Fruit fly (Drosophila melanogaster) whole organism, embryonic: Measurements from ENCODE around the gene CG31122.

Experiments
- Ada2b ChIP-seq: fragments of 200-800 bp; sonication (Bioruptor generic); IDR thresholded peaks from 2 replicates; pipeline ENCODE4 v1.3.6; 2022; ENCODE audit warnings: missing biosample characterization, missing genetic modification characterization
- CG10431 ChIP-seq: fragments of 200-800 bp; sonication (Bioruptor generic); optimal IDR thresholded peaks from 3 replicates; lab custom pipeline; 2018; ENCODE audit warnings: missing biosample characterization, mild to moderate bottlenecking, missing genetic modification characterization
- CG10979 ChIP-seq: fragments of 200-800 bp; sonication (Bioruptor generic); optimal IDR thresholded peaks from 2 replicates; lab custom pipeline; 2018; ENCODE audit warnings: missing biosample characterization, mild to moderate bottlenecking, missing genetic modification characterization, moderate library complexity
- CG11456 ChIP-seq: fragments of 200-800 bp; sonication (Bioruptor generic); IDR thresholded peaks from 3 replicates; pipeline ENCODE4 v1.3.6; 2022; ENCODE audit warnings: missing biosample characterization, missing genetic modification characterization
- CG12071 ChIP-seq: fragments of 200-800 bp; sonication (Bioruptor generic); optimal IDR thresholded peaks from 3 replicates; lab custom pipeline; 2018; ENCODE audit warnings: missing biosample characterization, mild to moderate bottlenecking, missing genetic modification characterization
- CG14014 ChIP-seq: fragments of 200-800 bp; sonication (Bioruptor generic); IDR thresholded peaks from 2 replicates; pipeline ENCODE4 v1.3.6; 2022; ENCODE audit warnings: missing biosample characterization, missing genetic modification characterization
- CG1603 ChIP-seq: fragments of 200-800 bp; sonication (Bioruptor generic); optimal IDR thresholded peaks from 2 replicates; lab custom pipeline; 2019; ENCODE audit warnings: missing biosample characterization, mild to moderate bottlenecking, missing genetic modification characterization, moderate library complexity
- CG16779 ChIP-seq: fragments of 200-800 bp; sonication (Bioruptor generic); IDR thresholded peaks from 2 replicates; pipeline ENCODE4 v1.3.6; 2022; ENCODE audit warnings: missing biosample characterization, missing genetic modification characterization
- CG16815 ChIP-seq: fragments of 200-800 bp; sonication (Bioruptor generic); optimal IDR thresholded peaks from 3 replicates; lab custom pipeline; 2017; ENCODE audit warnings: missing biosample characterization, mild to moderate bottlenecking, missing genetic modification characterization
- CG1792 ChIP-seq: fragments of 200-800 bp; sonication (Bioruptor generic); optimal IDR thresholded peaks from 2 replicates; lab custom pipeline; 2016; ENCODE audit warnings: missing biosample characterization, missing genetic modification characterization
- CG18476 ChIP-seq: fragments of 200-800 bp; sonication (Bioruptor generic); optimal IDR thresholded peaks from 2 replicates; lab custom pipeline; 2016; ENCODE audit warnings: missing biosample characterization, mild to moderate bottlenecking, missing genetic modification characterization
- CG18764 ChIP-seq: fragments of 200-800 bp; sonication (Bioruptor generic); optimal IDR thresholded peaks from 3 replicates; lab custom pipeline; 2016; ENCODE audit warnings: missing biosample characterization, missing genetic modification characterization
- CG2875 ChIP-seq: fragments of 200-800 bp; sonication (Bioruptor generic); optimal IDR thresholded peaks from 2 replicates; lab custom pipeline; 2017; ENCODE audit warnings: missing biosample characterization, mild to moderate bottlenecking, missing genetic modification characterization, missing genetic modification reagents
- CG3281 ChIP-seq: fragments of 200-800 bp; sonication (Bioruptor generic); optimal IDR thresholded peaks from 3 replicates; lab custom pipeline; 2017; ENCODE audit warnings: missing biosample characterization, mild to moderate bottlenecking, missing genetic modification characterization
- CG33213 ChIP-seq: fragments of 200-800 bp; sonication (Bioruptor generic); optimal IDR thresholded peaks from 3 replicates; lab custom pipeline; 2016; ENCODE audit warnings: missing biosample characterization, missing genetic modification characterization
- CG3847 ChIP-seq: fragments of 200-800 bp; sonication (Bioruptor generic); IDR thresholded peaks from 2 replicates; pipeline ENCODE4 v1.3.6; 2022; ENCODE audit warnings: missing biosample characterization, missing genetic modification characterization
- CG5953 ChIP-seq: fragments of 200-800 bp; sonication (Bioruptor generic); IDR thresholded peaks from 2 replicates; pipeline ENCODE4 v1.3.6; 2022; ENCODE audit warnings: missing biosample characterization, missing genetic modification characterization
- CG9437 ChIP-seq: fragments of 200-800 bp; sonication (Bioruptor generic); optimal IDR thresholded peaks from 2 replicates; lab custom pipeline; 2018; ENCODE audit warnings: missing biosample characterization, mild to moderate bottlenecking, missing genetic modification characterization
- GATAe ChIP-seq: fragments of 200-800 bp; sonication (Bioruptor generic); conservative IDR thresholded peaks from 2 replicates; pipeline ENCODE4 v1.3.6; 2022; ENCODE audit warnings: missing biosample characterization, missing genetic modification characterization
- HLH54F ChIP-seq: fragments of 200-800 bp; sonication (Bioruptor generic); optimal IDR thresholded peaks from 3 replicates; lab custom pipeline; 2016; ENCODE audit warnings: missing biosample characterization, missing genetic modification characterization
- Hand ChIP-seq: fragments of 200-800 bp; sonication (Bioruptor generic); optimal IDR thresholded peaks from 2 replicates; lab custom pipeline; 2017; ENCODE audit warnings: mild to moderate bottlenecking, missing biosample characterization, missing genetic modification reagents, missing genetic modification characterization
- HmgD ChIP-seq: fragments of 200-800 bp; sonication (Bioruptor generic); optimal IDR thresholded peaks from 3 replicates; lab custom pipeline; 2016; ENCODE audit warnings: missing biosample characterization, missing genetic modification characterization
- Hr39 ChIP-seq: fragments of >200 bp; optimal IDR thresholded peaks from 2 replicates; lab custom pipeline; 2017
- NC2β ChIP-seq: fragments of 200-800 bp; sonication (Bioruptor generic); optimal IDR thresholded peaks from 2 replicates; lab custom pipeline; 2016; ENCODE audit warnings: missing biosample characterization, missing genetic modification characterization
- Oli ChIP-seq: fragments of 200-800 bp; sonication (Bioruptor generic); optimal IDR thresholded peaks from 2 replicates; lab custom pipeline; 2018; ENCODE audit warnings: missing biosample characterization, mild to moderate bottlenecking, missing genetic modification characterization, moderate library complexity
- Optix ChIP-seq: fragments of 200-800 bp; sonication (Bioruptor generic); IDR thresholded peaks from 3 replicates; pipeline ENCODE4 v1.3.6; 2022; ENCODE audit warnings: missing biosample characterization, missing genetic modification characterization
- Poxn ChIP-seq: fragments of 200-800 bp; sonication (Bioruptor generic); IDR thresholded peaks from 2 replicates; pipeline ENCODE4 v1.3.6; 2022; ENCODE audit warnings: missing biosample characterization, missing genetic modification characterization
- Side ChIP-seq: fragments of 200-800 bp; sonication (Bioruptor generic); optimal IDR thresholded peaks from 2 replicates; lab custom pipeline; 2016; ENCODE audit warnings: missing biosample characterization, missing genetic modification characterization
- Six4 ChIP-seq: fragments of 200-800 bp; sonication (Bioruptor generic); optimal IDR thresholded peaks from 2 replicates; lab custom pipeline; 2016; ENCODE audit warnings: missing biosample characterization, missing genetic modification characterization
- Vsx1 ChIP-seq: fragments of 200-800 bp; sonication (Bioruptor generic); optimal IDR thresholded peaks from 2 replicates; lab custom pipeline; 2017; ENCODE audit warnings: missing biosample characterization, mild to moderate bottlenecking, missing genetic modification characterization, missing genetic modification reagents
- br ChIP-seq: fragments of >200 bp; optimal IDR thresholded peaks from 2 replicates; lab custom pipeline; 2017
- chif ChIP-seq, 2 experiments: fragments of 200-800 bp; sonication (Bioruptor generic); optimal IDR thresholded peaks; 3 replicates each; lab custom pipeline; 2016; ENCODE audit warnings: missing biosample characterization in 2 of 2, missing genetic modification characterization in 2 of 2
- emc ChIP-seq: fragments of 200-800 bp; sonication (Bioruptor generic); optimal IDR thresholded peaks from 2 replicates; lab custom pipeline; 2016; ENCODE audit warnings: missing biosample characterization, missing genetic modification characterization
- exex ChIP-seq: fragments of 200-800 bp; sonication (Bioruptor generic); optimal IDR thresholded peaks from 4 replicates; lab custom pipeline; 2018; ENCODE audit warnings: missing biosample characterization, mild to moderate bottlenecking, missing genetic modification characterization, moderate library complexity
- fu2 ChIP-seq: fragments of 200-800 bp; sonication (Bioruptor generic); optimal IDR thresholded peaks from 2 replicates; lab custom pipeline; 2016; ENCODE audit warnings: missing biosample characterization, missing genetic modification characterization
- grn ChIP-seq: fragments of 200-800 bp; sonication (Bioruptor generic); optimal IDR thresholded peaks from 3 replicates; lab custom pipeline; 2017; ENCODE audit warnings: missing biosample characterization, missing genetic modification characterization
- her ChIP-seq: fragments of 200-800 bp; sonication (Bioruptor generic); optimal IDR thresholded peaks from 2 replicates; lab custom pipeline; 2016; ENCODE audit warnings: missing biosample characterization, missing genetic modification characterization
- luna ChIP-seq: fragments of 200-800 bp; sonication (Bioruptor generic); optimal IDR thresholded peaks from 2 replicates; lab custom pipeline; 2016; ENCODE audit warnings: missing biosample characterization, missing genetic modification characterization
- pan ChIP-seq, 4 experiments: fragments of >200 bp in 3 of 4; fragments of 200-800 bp in 1 of 4; sonication (Bioruptor generic) in 1 of 4; optimal IDR thresholded peaks in 3 of 4; IDR thresholded peaks in 1 of 4; 2 replicates each; pipeline versions ENCODE4 v1.3.6 to Lab custom; 2017 to 2022; ENCODE audit warnings: missing biosample characterization in 2 of 4, missing genetic modification characterization in 2 of 4, mixed read lengths in 1 of 4
- peb ChIP-seq: fragments of 200-800 bp; sonication (Bioruptor generic); IDR thresholded peaks from 2 replicates; pipeline ENCODE4 v1.3.6; 2022; ENCODE audit warnings: missing biosample characterization, missing genetic modification characterization
- pita ChIP-seq: fragments of 200-800 bp; sonication (Bioruptor generic); optimal IDR thresholded peaks from 2 replicates; lab custom pipeline; 2017; ENCODE audit warnings: missing biosample characterization, mild to moderate bottlenecking, missing genetic modification characterization
- psq ChIP-seq: fragments of 200-800 bp; sonication (Bioruptor generic); optimal IDR thresholded peaks from 2 replicates; lab custom pipeline; 2017; ENCODE audit warnings: missing biosample characterization, missing genetic modification characterization
- pzg ChIP-seq: fragments of 200-800 bp; sonication (Bioruptor generic); optimal IDR thresholded peaks from 3 replicates; lab custom pipeline; 2018; ENCODE audit warnings: missing biosample characterization, mild to moderate bottlenecking, missing genetic modification characterization, moderate library complexity
- schlank ChIP-seq: fragments of 200-800 bp; sonication (Bioruptor generic); optimal IDR thresholded peaks from 2 replicates; lab custom pipeline; 2018; ENCODE audit warnings: missing biosample characterization, mild to moderate bottlenecking, missing genetic modification characterization
- sisA ChIP-seq: fragments of 200-800 bp; sonication (Bioruptor generic); IDR thresholded peaks from 2 replicates; pipeline ENCODE4 v1.3.6; 2022; ENCODE audit warnings: missing biosample characterization, missing genetic modification characterization
- slp2 ChIP-seq: fragments of 200-800 bp; sonication (Bioruptor generic); optimal IDR thresholded peaks from 2 replicates; lab custom pipeline; 2016; ENCODE audit warnings: missing biosample characterization, missing genetic modification characterization
- ssp ChIP-seq: fragments of 200-800 bp; sonication (Bioruptor generic); IDR thresholded peaks from 2 replicates; pipeline ENCODE4 v1.3.6; 2022; ENCODE audit warnings: missing biosample characterization, missing genetic modification characterization
- tll ChIP-seq, 2 experiments: fragments of 200-800 bp in 1 of 2; fragments of >200 bp in 1 of 2; sonication (Bioruptor generic) in 1 of 2; optimal IDR thresholded peaks; 2 replicates each; lab custom pipeline; 2017 to 2019; ENCODE audit warnings: missing biosample characterization in 2 of 2, missing genetic modification characterization in 2 of 2, mild to moderate bottlenecking in 1 of 2, moderate library complexity in 1 of 2
- yki ChIP-seq: fragments of >200 bp; optimal IDR thresholded peaks from 3 replicates; lab custom pipeline; 2018
- zfh1 ChIP-seq: fragments of 200-800 bp; sonication (Bioruptor generic); IDR thresholded peaks from 3 replicates; pipeline ENCODE4 v1.3.6; 2022; ENCODE audit warnings: missing biosample characterization, missing genetic modification characterization

Gene CG31122

DNA sequence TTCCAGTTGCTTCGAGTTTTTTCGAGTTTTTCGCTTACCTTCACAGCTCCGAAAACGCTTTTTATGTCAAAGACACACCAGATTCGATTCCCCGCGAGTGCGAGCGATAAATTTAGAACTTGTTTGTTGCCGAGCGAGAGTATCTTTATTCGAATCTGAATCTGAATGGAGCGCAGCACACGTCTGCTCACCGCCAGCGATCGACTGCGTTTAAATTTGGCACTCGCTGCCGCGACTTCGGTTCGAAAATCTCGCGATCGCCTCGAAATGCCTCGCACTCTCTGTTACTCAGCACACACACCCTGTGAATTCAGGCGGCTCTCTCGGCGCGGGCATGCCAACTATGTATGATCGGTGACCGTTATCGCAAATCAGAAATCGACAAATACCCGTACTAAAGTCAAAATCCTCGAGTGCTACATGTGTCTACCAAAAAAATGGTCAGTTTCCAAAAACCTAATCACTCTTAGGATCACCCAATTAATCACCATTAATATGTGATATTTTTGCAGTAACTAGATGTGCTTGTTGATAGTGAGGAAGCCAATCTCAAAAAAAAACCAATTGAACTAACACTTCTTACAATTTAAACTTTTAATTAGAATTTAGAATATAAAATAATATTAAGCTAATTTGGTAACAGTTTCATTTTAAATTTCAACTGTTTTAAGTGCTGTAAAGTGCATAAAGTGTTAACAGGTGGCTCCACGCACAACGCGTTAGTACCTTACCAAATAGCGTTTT lies 13.5 kb downstream of the CG31122 start, which contains the start of gene Vha100-2 (continued):
- TF ChIP-seq schlank (tag; lab: Kevin White, UChicago) (no peak), CG14014 (GFP tag; lab: Robert Waterston, UW) (peak; percentile 59; the same call in 1 of the 2 replicates), CG3281 (peak; percentile 26), Hr39 (lab: Kevin White, UChicago) (no peak), NC2β (no peak), CG18476 (GFP tag; lab: Kevin White, UChicago) (no peak), zfh1 (peak; percentile 23; the same call in 2 of the 3 replicates), Ada2b (GFP tag; lab: Robert Waterston, UW) (no peak), Oli (tag; lab: Kevin White, UChicago) (peak; percentile 23), Vsx1 (GFP tag; lab: Kevin White, UChicago) (peak; percentile 98), fu2 (GFP tag; lab: Kevin White, UChicago) (no peak), br (lab: Kevin White, UChicago) (no peak), pita (GFP tag; lab: Kevin White, UChicago) (no peak), CG2875 (GFP tag; lab: Kevin White, UChicago) (no peak), Side (GFP tag; lab: Kevin White, UChicago) (peak; percentile 13), Poxn (no peak), CG18764 (GFP tag; lab: Kevin White, UChicago) (no peak), pan (optimal IDR thresholded peaks at IDR 0.05; lab: Kevin White, UChicago) (no peak), pan (GFP tag; optimal IDR thresholded peaks at IDR 0.05 in 1 of 2, IDR thresholded peaks at IDR 0.05 in 1 of 2) (peak in 1 of 2 experiments; percentile 47), HLH54F (GFP tag; lab: Kevin White, UChicago) (peak; percentile 33), Hand (GFP tag; lab: Kevin White, UChicago) (peak; percentile 35), CG12071 (GFP tag; lab: Kevin White, UChicago) (peak; percentile 47), ssp (GFP tag; lab: Robert Waterston, UW) (no peak), CG11456 (GFP tag; lab: Robert Waterston, UW) (peak; percentile 69; the same call in 2 of the 3 replicates), CG16815 (GFP tag; lab: Kevin White, UChicago) (no peak), slp2 (GFP tag; lab: Kevin White, UChicago) (peak; percentile 8), CG5953 (peak; percentile 61; the same call in 1 of the 2 replicates), CG3847 (GFP tag; lab: Robert Waterston, UW) (no peak; the same call in none of the 2 replicates), exex (tag; lab: Kevin White, UChicago) (no peak), pzg (peak; percentile 88), Six4 (GFP tag; lab: Kevin White, UChicago) (no peak), Optix (GFP tag; lab: Robert Waterston, UW) (0 out of 3 replicates have a peak, but pooled peaks have one; percentile 5), CG1792 (GFP tag; lab: Kevin White, UChicago) (no peak), CG10979 (tag; lab: Kevin White, UChicago) (no peak), CG9437 (GFP tag; lab: Kevin White, UChicago) (peak; percentile 14), GATAe (GFP tag; lab: Robert Waterston, UW) (0 out of 2 replicates have a peak, but pooled peaks have one; percentile 18), grn (peak; percentile 91), emc (GFP tag; lab: Kevin White, UChicago) (no peak), her (GFP tag; lab: Kevin White, UChicago) (peak; percentile 52), peb (no peak), CG33213 (GFP tag; lab: Kevin White, UChicago) (peak; percentile 20), chif (GFP tag; optimal IDR thresholded peaks at IDR 0.05; lab: Kevin White, UChicago) (peak in 1 of 2 experiments; percentile 2), CG10431 (no peak), psq (GFP tag; lab: Kevin White, UChicago) (no peak), yki (lab: Kevin White, UChicago) (no peak), tll (GFP tag; optimal IDR thresholded peaks at IDR 0.05; lab: Kevin White, UChicago) (peak in 1 of 2 experiments; percentile 4), sisA (no peak), CG1603 (tag; lab: Kevin White, UChicago) (peak; percentile 67), luna (no peak), HmgD (peak; percentile 3), CG16779 (GFP tag; lab: Robert Waterston, UW) (peak; percentile 53; the same call in 1 of the 2 replicates)
